ENCODE assay signal across 1 fruit fly cellular context in genomic region chrX:11709799-11710720, dm6.
TF ChIP-seq lines count a peak whose summit lies in the region.

FucT6 (minus strand) TSS chrX:11709951.

TF ChIP-seq in whole organism, embryonic, 481 proteins besides CTCF, POLR2A, EP300 and RAD21 (continued from another document):
- peak; percentile 33 for TF ChIP-seq ATbp (GFP tag; optimal IDR thresholded peaks at IDR 0.05; lab: Kevin White, UChicago)
- TF ChIP-seq zen (tag; optimal IDR thresholded peaks at IDR 0.05; lab: Kevin White, UChicago): peak; percentile 21
- peak; percentile 62 for TF ChIP-seq CG10267 (tag; optimal IDR thresholded peaks at IDR 0.05; lab: Kevin White, UChicago)
- TF ChIP-seq Gsc (GFP tag; IDR thresholded peaks at IDR 0.05; lab: Robert Waterston, UW): no peak
- TF ChIP-seq CG34224 (GFP tag; IDR thresholded peaks at IDR 0.05; lab: Robert Waterston, UW; ENCODE audit: partially characterized antibody): peak; percentile 90
- peak; percentile 54 for TF ChIP-seq cg (GFP tag; optimal IDR thresholded peaks at IDR 0.05; lab: Kevin White, UChicago)
- TF ChIP-seq CG4820 (GFP tag; optimal IDR thresholded peaks at IDR 0.05; lab: Kevin White, UChicago): no peak
- no peak for TF ChIP-seq Atf-2 (GFP tag; optimal IDR thresholded peaks at IDR 0.05; lab: Kevin White, UChicago)
- no peak for TF ChIP-seq zf30C (GFP tag; optimal IDR thresholded peaks at IDR 0.05; lab: Kevin White, UChicago)
- TF ChIP-seq nerfin-2 (GFP tag; IDR thresholded peaks at IDR 0.05; lab: Robert Waterston, UW; ENCODE audit: partially characterized antibody): peak; percentile 82
- no peak for TF ChIP-seq Hr78 (GFP tag; optimal IDR thresholded peaks at IDR 0.05; lab: Kevin White, UChicago)
- peak; percentile 58 for TF ChIP-seq CoRest (tag; optimal IDR thresholded peaks at IDR 0.05; lab: Kevin White, UChicago)
- no peak for TF ChIP-seq usp (GFP tag; optimal IDR thresholded peaks at IDR 0.05; lab: Kevin White, UChicago)
- TF ChIP-seq zfh2 (GFP tag; optimal IDR thresholded peaks at IDR 0.05; lab: Kevin White, UChicago): peak; percentile 8
- no peak for TF ChIP-seq Ets65A (GFP tag; lab: Kevin White, UChicago)
- TF ChIP-seq HmgD (GFP tag; optimal IDR thresholded peaks at IDR 0.05; lab: Kevin White, UChicago): peak; percentile 16
- TF ChIP-seq CG6765 (GFP tag; optimal IDR thresholded peaks at IDR 0.05; lab: Kevin White, UChicago): no peak
- peak; percentile 75 for TF ChIP-seq Ets97D (GFP tag; optimal IDR thresholded peaks at IDR 0.05; lab: Kevin White, UChicago)
- TF ChIP-seq tin (GFP tag; optimal IDR thresholded peaks at IDR 0.05; lab: Kevin White, UChicago): no peak
- no peak for TF ChIP-seq CG8089 (GFP tag; optimal IDR thresholded peaks at IDR 0.05; lab: Kevin White, UChicago)
- no peak for TF ChIP-seq CG3407 (GFP tag; optimal IDR thresholded peaks at IDR 0.05; lab: Kevin White, UChicago)
- no peak for TF ChIP-seq CG12942 (GFP tag; optimal IDR thresholded peaks at IDR 0.05; lab: Kevin White, UChicago)
- peak; percentile 83 for TF ChIP-seq hb (GFP tag; IDR thresholded peaks at IDR 0.05; lab: Robert Waterston, UW; ENCODE audit: partially characterized antibody)
- no peak for TF ChIP-seq CG10959 (GFP tag; IDR thresholded peaks at IDR 0.05; lab: Robert Waterston, UW)
- TF ChIP-seq CG7556 (GFP tag; optimal IDR thresholded peaks at IDR 0.05; lab: Kevin White, UChicago): peak; percentile 49
- TF ChIP-seq CG16813 (GFP tag; IDR thresholded peaks at IDR 0.05; lab: Robert Waterston, UW; ENCODE audit: partially characterized antibody): peak; percentile 87
- peak; percentile 18 for TF ChIP-seq Meics (GFP tag; optimal IDR thresholded peaks at IDR 0.05; lab: Kevin White, UChicago)
- no peak for TF ChIP-seq Taf1 (GFP tag; IDR thresholded peaks at IDR 0.05; lab: Robert Waterston, UW)
- peak; percentile 5 for TF ChIP-seq HLH54F (GFP tag; optimal IDR thresholded peaks at IDR 0.05; lab: Kevin White, UChicago)
- TF ChIP-seq Elba2 (GFP tag; optimal IDR thresholded peaks at IDR 0.05; lab: Kevin White, UChicago): no peak
- TF ChIP-seq CG6791 (GFP tag; IDR thresholded peaks at IDR 0.05; lab: Robert Waterston, UW; ENCODE audit: partially characterized antibody): peak; percentile 90
- no peak for TF ChIP-seq gro (GFP tag; optimal IDR thresholded peaks at IDR 0.05; lab: Kevin White, UChicago)
- TF ChIP-seq HHEX (GFP tag; optimal IDR thresholded peaks at IDR 0.05; lab: Kevin White, UChicago): no peak
- peak; percentile 35 to 56 for TF ChIP-seq Trl (optimal IDR thresholded peaks at IDR 0.05; lab: Kevin White, UChicago)
- no peak for TF ChIP-seq Trl (GFP tag; optimal IDR thresholded peaks at IDR 0.05; lab: Kevin White, UChicago)
- no peak for TF ChIP-seq Fer1 (GFP tag; optimal IDR thresholded peaks at IDR 0.05; lab: Kevin White, UChicago)
- TF ChIP-seq cad (GFP tag; optimal IDR thresholded peaks at IDR 0.05; lab: Kevin White, UChicago): no peak
- no peak for TF ChIP-seq dpn (GFP tag; optimal IDR thresholded peaks at IDR 0.05; lab: Kevin White, UChicago)
- peak; percentile 17 for TF ChIP-seq PHDP (tag; optimal IDR thresholded peaks at IDR 0.05; lab: Kevin White, UChicago)
- TF ChIP-seq CG16779 (GFP tag; IDR thresholded peaks at IDR 0.05; lab: Robert Waterston, UW): no peak
- TF ChIP-seq CG10654 (GFP tag; optimal IDR thresholded peaks at IDR 0.05; lab: Kevin White, UChicago): no peak
- TF ChIP-seq CG13424 (tag; optimal IDR thresholded peaks at IDR 0.05; lab: Kevin White, UChicago): peak; percentile 1
- TF ChIP-seq crc (GFP tag; optimal IDR thresholded peaks at IDR 0.05; lab: Kevin White, UChicago): no peak
- TF ChIP-seq CG18011 (GFP tag; optimal IDR thresholded peaks at IDR 0.05; lab: Kevin White, UChicago): no peak
- peak; percentile 83 for TF ChIP-seq Dll (GFP tag; IDR thresholded peaks at IDR 0.05; lab: Robert Waterston, UW; ENCODE audit: partially characterized antibody)
- TF ChIP-seq CG12659 (GFP tag; optimal IDR thresholded peaks at IDR 0.05; lab: Kevin White, UChicago): peak; percentile 51
- TF ChIP-seq ab (GFP tag; optimal IDR thresholded peaks at IDR 0.05; lab: Kevin White, UChicago): no peak
- no peak for TF ChIP-seq psq (GFP tag; optimal IDR thresholded peaks at IDR 0.05; lab: Kevin White, UChicago)
- no peak for TF ChIP-seq CG17359 (tag; optimal IDR thresholded peaks at IDR 0.05; lab: Kevin White, UChicago)
- peak; percentile 20 for TF ChIP-seq odd (GFP tag; optimal IDR thresholded peaks at IDR 0.05; lab: Kevin White, UChicago)
- peak; percentile 79 for TF ChIP-seq inv (GFP tag; IDR thresholded peaks at IDR 0.05; lab: Robert Waterston, UW; ENCODE audit: partially characterized antibody)
